Worm (Caenorhabditis elegans): Measurements from ENCODE around the gene sorf-2.

ce11 chrIII:5346017-5346416 lies 19.6 kb downstream of the sorf-2 start, which contains the start of gene glrx-21:
- no peak for TF ChIP-seq nhr-77 (tag; optimal IDR thresholded peaks at IDR 0.05)
- TF ChIP-seq unc-62 (GFP tag; optimal IDR thresholded peaks at IDR 0.05) = no peak
- no peak for TF ChIP-seq snpc-4 (tag; optimal IDR thresholded peaks at IDR 0.05)
- no peak for TF ChIP-seq F13H6.1 (tag; optimal IDR thresholded peaks at IDR 0.05)
- no peak for TF ChIP-seq sma-3 (GFP tag; optimal IDR thresholded peaks at IDR 0.05)
- TF ChIP-seq dmd-4 (tag; optimal IDR thresholded peaks at IDR 0.05) = no peak
- no peak for TF ChIP-seq lin-39 (tag; optimal IDR thresholded peaks at IDR 0.05)
- TF ChIP-seq nhr-129 (tag; optimal IDR thresholded peaks at IDR 0.05) = no peak
- TF ChIP-seq nhr-25 (tag; optimal IDR thresholded peaks at IDR 0.05) = no peak

Data from whole organism, L2 larva.